Worm (Caenorhabditis elegans): ENCODE results near the gene cpb-2.

ce11 chrII:6173400-6173799, 19.2 kb upstream of the cpb-2 start, which contains the start of gene F40H3.2:
- TF ChIP-seq him-1 (tag; optimal IDR thresholded peaks at IDR 0.05) (no peak), W03F9.2 (tag; optimal IDR thresholded peaks at IDR 0.05) (no peak), dao-5 (tag; optimal IDR thresholded peaks at IDR 0.05) (no peak)

Data from whole organism, L4/young adult.